Fruit fly (Drosophila melanogaster) whole organism, embryonic: ENCODE results near the gene Nak.

Experiments used
- Abd-B ChIP-seq: fragments of 200-800 bp; sonication (Bioruptor generic); optimal IDR thresholded peaks from 2 replicates; lab custom pipeline; 2018; ENCODE audit warnings: missing biosample characterization, mild to moderate bottlenecking, missing genetic modification characterization, moderate library complexity
- CG10462 ChIP-seq: fragments of 200-800 bp; sonication (Bioruptor generic); optimal IDR thresholded peaks from 2 replicates; lab custom pipeline; 2016; ENCODE audit warnings: missing biosample characterization, missing genetic modification characterization
- CG13287 ChIP-seq: fragments of 200-800 bp; sonication (Bioruptor generic); IDR thresholded peaks from 2 replicates; pipeline ENCODE4 v1.3.6; 2022; ENCODE audit warnings: missing biosample characterization, missing genetic modification characterization; ENCODE audit not compliant: partially characterized antibody
- CG42726 ChIP-seq: fragments of 200-800 bp; sonication (Bioruptor generic); IDR thresholded peaks from 2 replicates; pipeline ENCODE4 v1.3.6; 2022; ENCODE audit warnings: missing biosample characterization, missing genetic modification characterization; ENCODE audit not compliant: partially characterized antibody
- Dek ChIP-seq: fragments of 200-800 bp; sonication (Bioruptor generic); optimal IDR thresholded peaks from 3 replicates; lab custom pipeline; 2019; ENCODE audit warnings: missing biosample characterization, mild to moderate bottlenecking, missing genetic modification characterization, moderate library complexity
- Lhr ChIP-seq: fragments of 200-800 bp; sonication (Bioruptor generic); optimal IDR thresholded peaks from 3 replicates; lab custom pipeline; 2017; ENCODE audit warnings: mild to moderate bottlenecking, missing biosample characterization, missing genetic modification reagents, missing genetic modification characterization
- TFAM ChIP-seq: fragments of 200-800 bp; sonication (Bioruptor generic); optimal IDR thresholded peaks from 2 replicates; lab custom pipeline; 2017; ENCODE audit warnings: missing biosample characterization, missing genetic modification characterization, inconsistent platforms
- Trl ChIP-seq, 3 experiments: fragments of >200 bp in 2 of 3; fragments of 200-800 bp in 1 of 3; sonication (Bioruptor generic) in 1 of 3; optimal IDR thresholded peaks; 2 replicates in 1 of 3; 3 replicates in 2 of 3; lab custom pipeline; 2016 to 2017; ENCODE audit warnings: missing biosample characterization in 1 of 3, missing genetic modification characterization in 1 of 3
- bigmax ChIP-seq: fragments of 200-800 bp; sonication (Bioruptor generic); optimal IDR thresholded peaks from 2 replicates; lab custom pipeline; 2018; ENCODE audit warnings: missing biosample characterization, mild to moderate bottlenecking, missing genetic modification characterization
- hbn ChIP-seq: fragments of 200-800 bp; sonication (Bioruptor generic); IDR thresholded peaks from 2 replicates; pipeline ENCODE4 v1.3.6; 2022; ENCODE audit warnings: missing biosample characterization, missing genetic modification characterization; ENCODE audit not compliant: partially characterized antibody
- jumu ChIP-seq: fragments of 200-800 bp; sonication (Bioruptor generic); optimal IDR thresholded peaks from 3 replicates; lab custom pipeline; 2016; ENCODE audit warnings: missing biosample characterization, missing genetic modification characterization
- psq ChIP-seq: fragments of 200-800 bp; sonication (Bioruptor generic); optimal IDR thresholded peaks from 2 replicates; lab custom pipeline; 2017; ENCODE audit warnings: missing biosample characterization, missing genetic modification characterization
- twi ChIP-seq: fragments of 200-800 bp; optimal IDR thresholded peaks from 2 replicates; lab custom pipeline; 2019; ENCODE audit warnings: missing biosample characterization, mild to moderate bottlenecking, missing genetic modification characterization, moderate library complexity

DNA sequence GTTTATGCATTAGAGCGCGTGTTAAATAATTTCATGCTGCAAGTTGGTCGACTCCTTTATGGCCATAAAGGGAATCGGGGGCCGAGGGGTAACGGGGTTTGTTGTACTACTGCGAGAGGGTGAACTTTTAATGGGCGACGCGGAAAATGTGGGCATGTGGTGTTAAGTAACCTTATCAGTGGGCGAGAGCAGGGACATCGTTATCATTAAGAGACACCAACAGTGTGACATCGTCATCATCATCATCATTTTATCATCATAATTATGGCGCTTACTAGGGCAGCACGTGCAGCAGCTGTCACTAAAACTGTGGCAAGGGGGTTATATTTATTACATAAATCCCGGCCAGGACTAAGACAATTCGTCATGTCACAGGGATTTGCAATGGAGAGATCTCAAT is 43.2 kb downstream of the Nak start:
- TF ChIP-seq twi (tag; lab: Kevin White, UChicago) (no peak), CG42726 (GFP tag; lab: Robert Waterston, UW) (no peak), Abd-B (GFP tag; lab: Kevin White, UChicago) (no peak), CG10462 (GFP tag; lab: Kevin White, UChicago) (no peak), Trl (optimal IDR thresholded peaks at IDR 0.05; lab: Kevin White, UChicago) (no peak), Trl (GFP tag; optimal IDR thresholded peaks at IDR 0.05; lab: Kevin White, UChicago) (no peak), jumu (no peak), bigmax (no peak), Lhr (GFP tag; lab: Kevin White, UChicago) (no peak), CG13287 (GFP tag; lab: Robert Waterston, UW) (no peak), hbn (GFP tag; lab: Robert Waterston, UW) (no peak), psq (GFP tag; lab: Kevin White, UChicago) (no peak), TFAM (no peak), Dek (tag; lab: Kevin White, UChicago) (no peak)
